Fruit fly (Drosophila melanogaster): ENCODE data around the gene PIG-P.

Gene PIG-P

dm6 chr3R:26098502-26099210, 40.6 kb upstream of the PIG-P start, which contains the start of gene dysf:
TSS of gene dysf (minus strand) at chr3R:26098711.
- TF ChIP-seq CG9139 (GFP tag; optimal IDR thresholded peaks at IDR 0.05) (peak; percentile 55), svp (GFP tag) (peak; percentile 69), Sox102F (GFP tag; optimal IDR thresholded peaks at IDR 0.05) (peak; percentile 27), CG10669 (GFP tag; optimal IDR thresholded peaks at IDR 0.05) (peak; percentile 54), Smox (GFP tag; optimal IDR thresholded peaks at IDR 0.05) (peak; percentile 50), CG6808 (GFP tag; optimal IDR thresholded peaks at IDR 0.05) (peak; percentile 77), ss (GFP tag; optimal IDR thresholded peaks at IDR 0.05) (peak; percentile 81 to 87), Ets96B (tag; optimal IDR thresholded peaks at IDR 0.05) (peak; percentile 85), Met (GFP tag; optimal IDR thresholded peaks at IDR 0.05) (peak; percentile 52), fd85E (GFP tag; optimal IDR thresholded peaks at IDR 0.05) (no peak), net (GFP tag; optimal IDR thresholded peaks at IDR 0.05) (peak; percentile 23), topi (GFP tag; optimal IDR thresholded peaks at IDR 0.05) (peak; percentile 58), Eip78C (GFP tag) (peak; percentile 84), Gug (GFP tag; IDR thresholded peaks at IDR 0.05) (no peak), esn (GFP tag; optimal IDR thresholded peaks at IDR 0.05) (peak; percentile 72), dsx (GFP tag; optimal IDR thresholded peaks at IDR 0.05; ENCODE audit: poor library complexity, severe bottlenecking) (peak; percentile 76), OdsH (GFP tag; optimal IDR thresholded peaks at IDR 0.05) (peak; percentile 73), CG6276 (GFP tag; optimal IDR thresholded peaks at IDR 0.05) (peak; percentile 71), Blimp-1 (GFP tag; optimal IDR thresholded peaks at IDR 0.05) (peak; percentile 69), CG10631 (GFP tag; optimal IDR thresholded peaks at IDR 0.05) (peak; percentile 83), CG4318 (GFP tag; optimal IDR thresholded peaks at IDR 0.05) (peak; percentile 77), Sox15 (GFP tag; optimal IDR thresholded peaks at IDR 0.05) (peak; percentile 10), vri (GFP tag; optimal IDR thresholded peaks at IDR 0.05) (peak; percentile 16), CG15336 (GFP tag; IDR thresholded peaks at IDR 0.05) (peak; percentile 69), fd59A (GFP tag; optimal IDR thresholded peaks at IDR 0.05) (peak; percentile 41), CG6792 (GFP tag; optimal IDR thresholded peaks at IDR 0.05) (peak; percentile 70), CG11294 (GFP tag; IDR thresholded peaks at IDR 0.05) (peak; percentile 39; the same call in 1 of the 2 replicates), CG31627 (GFP tag; optimal IDR thresholded peaks at IDR 0.05) (peak; percentile 11), dac (GFP tag; optimal IDR thresholded peaks at IDR 0.05) (no peak), pdm3 (GFP tag; optimal IDR thresholded peaks at IDR 0.05) (peak; percentile 37), CG11902 (GFP tag; optimal IDR thresholded peaks at IDR 0.05) (peak; percentile 44), spab (GFP tag; optimal IDR thresholded peaks at IDR 0.05) (peak; percentile 75), CG3919 (GFP tag; optimal IDR thresholded peaks at IDR 0.05) (peak; percentile 71), CG6854 (GFP tag; optimal IDR thresholded peaks at IDR 0.05) (no peak), CG8119 (GFP tag; IDR thresholded peaks at IDR 0.05) (peak; percentile 88), Hr39 (GFP tag; optimal IDR thresholded peaks at IDR 0.05) (peak; percentile 27), CG6163 (GFP tag; IDR thresholded peaks at IDR 0.05) (peak; percentile 18; the same call in 1 of the 3 replicates), CG7368 (GFP tag; optimal IDR thresholded peaks at IDR 0.05) (peak; percentile 48), Sox14 (GFP tag; optimal IDR thresholded peaks at IDR 0.05) (no peak), fkh (GFP tag; optimal IDR thresholded peaks at IDR 0.05) (no peak), achi (GFP tag; optimal IDR thresholded peaks at IDR 0.05) (peak; percentile 78), CG11762 (GFP tag; optimal IDR thresholded peaks at IDR 0.05; ENCODE audit: insufficient read depth) (peak; percentile 63), Eip75B (GFP tag; optimal IDR thresholded peaks at IDR 0.05) (no peak), Hr38 (GFP tag; optimal IDR thresholded peaks at IDR 0.05) (no peak), CG34406 (GFP tag; optimal IDR thresholded peaks at IDR 0.05) (peak; percentile 81), acj6 (GFP tag; optimal IDR thresholded peaks at IDR 0.05) (peak; percentile 76), cyc (GFP tag; optimal IDR thresholded peaks at IDR 0.05) (peak; percentile 50), CG3032 (tag; optimal IDR thresholded peaks at IDR 0.05) (peak; percentile 87), Ets21C (GFP tag; optimal IDR thresholded peaks at IDR 0.05) (no peak), lz (GFP tag; optimal IDR thresholded peaks at IDR 0.05) (peak; percentile 33), Eip93F (GFP tag; optimal IDR thresholded peaks at IDR 0.05) (peak; percentile 26)
